Worm (Caenorhabditis elegans) whole organism, young adult: Measurements from ENCODE around the gene Y43F8A.2.

ENCODE experiments used
- egl-44 ChIP-seq: fragments of 200-800 bp; sonication (Bioruptor generic); IDR thresholded peaks from 2 replicates; pipeline ENCODE4 v1.3.6; 2022; ENCODE audit warnings: missing genetic modification reagents, missing genetic modification characterization, missing compliant biosample characterization
- madf-3 ChIP-seq: fragments of 200-800 bp; sonication (Bioruptor generic); IDR thresholded peaks from 2 replicates; pipeline ENCODE4 v1.3.6; 2022; ENCODE audit warnings: missing genetic modification reagents, missing genetic modification characterization, missing compliant biosample characterization
- nfya-2 ChIP-seq: fragments of 200-800 bp; sonication (Bioruptor generic); IDR thresholded peaks from 2 replicates; pipeline ENCODE4 v1.3.6; 2022; ENCODE audit warnings: missing genetic modification reagents, missing genetic modification characterization, missing compliant biosample characterization
- tlf-1 ChIP-seq: fragments of 200-800 bp; sonication (Bioruptor generic); optimal IDR thresholded peaks from 2 replicates; lab custom pipeline; 2018; ENCODE audit warnings: mild to moderate bottlenecking, missing genetic modification characterization, missing compliant biosample characterization

ce11 chrV:19337333-19337732 lies 34.0 kb upstream of the Y43F8A.2 start:
- TF ChIP-seq madf-3 (GFP tag; lab: Robert Waterston, UW) (no peak), nfya-2 (GFP tag; lab: Robert Waterston, UW) (no peak), tlf-1 (GFP tag; lab: Kevin White, UChicago) (no peak), egl-44 (GFP tag; lab: Robert Waterston, UW) (no peak)
